Worm (Caenorhabditis elegans) whole organism, midembryonic: ENCODE measurements around the gene idh-1.

Experiments
- T22C8.4 ChIP-seq: fragments of 200-800 bp; sonication (Bioruptor generic); IDR thresholded peaks from 2 replicates; pipeline ENCODE4 v1.3.6; 2022; ENCODE audit warnings: missing genetic modification characterization, missing compliant biosample characterization
- cog-1 ChIP-seq: sonication (generic microtip); optimal IDR thresholded peaks from 2 replicates; lab custom pipeline; 2016; ENCODE audit warnings: missing genetic modification characterization, missing compliant biosample characterization
- flt-1 ChIP-seq: fragments of 200-800 bp; sonication (Bioruptor generic); IDR thresholded peaks from 2 replicates; pipeline ENCODE4 v1.3.6; 2022; ENCODE audit warnings: missing genetic modification characterization, missing compliant biosample characterization
- klf-2 ChIP-seq: fragments of 200-800 bp; sonication (Bioruptor generic); conservative IDR thresholded peaks from 2 replicates; pipeline ENCODE4 v1.3.6; 2022; ENCODE audit warnings: missing genetic modification reagents, missing genetic modification characterization, missing compliant biosample characterization
- med-1 ChIP-seq: sonication (generic microtip); optimal IDR thresholded peaks from 2 replicates; lab custom pipeline; 2017; ENCODE audit warnings: missing genetic modification characterization, mild to moderate bottlenecking, missing compliant biosample characterization, antibody characterized with exemption, missing genetic modification reagents; ENCODE audit not compliant: insufficient read depth
- ref-1 ChIP-seq: fragments of 200-800 bp; sonication (Bioruptor generic); conservative IDR thresholded peaks from 2 replicates; pipeline ENCODE4 v1.3.6; 2022; ENCODE audit warnings: missing genetic modification reagents, missing genetic modification characterization, missing compliant biosample characterization
- tab-1 ChIP-seq: fragments of 200-800 bp; sonication (Bioruptor generic); IDR thresholded peaks from 2 replicates; pipeline ENCODE4 v1.3.6; 2022; ENCODE audit warnings: missing genetic modification characterization, missing compliant biosample characterization
- ztf-23 ChIP-seq: fragments of 200-800 bp; sonication (Bioruptor generic); IDR thresholded peaks from 2 replicates; pipeline ENCODE4 v1.3.6; 2022; ENCODE audit warnings: missing genetic modification reagents, missing genetic modification characterization, missing compliant biosample characterization
- ztf-29 ChIP-seq: fragments of 200-800 bp; sonication (Bioruptor generic); IDR thresholded peaks from 2 replicates; pipeline ENCODE4 v1.3.6; 2022; ENCODE audit warnings: missing genetic modification reagents, missing genetic modification characterization, missing compliant biosample characterization

The idh-1 gene

ce11 chrIV:9440880-9441336, at the start of gene idh-1:
TSS of gene idh-1 (minus strand) at chrIV:9441107.
- TF ChIP-seq flt-1 (no peak), T22C8.4 (no peak), klf-2 (no peak), cog-1 (tag; lab: Kevin White, UChicago) (no peak), ztf-23 (GFP tag; lab: Robert Waterston, UW) (no peak), med-1 (GFP tag; lab: Kevin White, UChicago) (no peak), ztf-29 (no peak), ref-1 (GFP tag; lab: Robert Waterston, UW) (no peak), tab-1 (GFP tag; lab: Robert Waterston, UW) (no peak)

- TF ChIP-seq ref-1 (GFP tag; lab: Robert Waterston, UW), result no peak
These were observed 49.4 kb upstream of the idh-1 start, which contains the start of gene sru-6 for ce11 chrIV:9490320-9490719. TSS of gene sru-6 (plus strand) at chrIV:9490620.

ce11 chrIV:9488315-9488714, 47.4 kb upstream of the idh-1 start, which contains the start of gene sru-1:
TSS of gene sru-1 (plus strand) at chrIV:9488615.
- TF ChIP-seq ztf-23 (GFP tag; lab: Robert Waterston, UW) (no peak), med-1 (GFP tag; lab: Kevin White, UChicago) (no peak), flt-1 (no peak), ref-1 (GFP tag; lab: Robert Waterston, UW) (no peak), tab-1 (GFP tag; lab: Robert Waterston, UW) (no peak)

- TF ChIP-seq med-1 (GFP tag; lab: Kevin White, UChicago), result no peak
These were observed 45.9 kb upstream of the idh-1 start for ce11 chrIV:9486779-9487178.

- TF ChIP-seq ztf-23 (GFP tag; lab: Robert Waterston, UW), result no peak
- TF ChIP-seq flt-1, result no peak
- no peak for TF ChIP-seq tab-1 (GFP tag; lab: Robert Waterston, UW)
- TF ChIP-seq ztf-29, result no peak
These were observed 45.1 kb upstream of the idh-1 start, which contains the start of gene sru-2 for ce11 chrIV:9485972-9486371. TSS of gene sru-2 (plus strand) at chrIV:9486272.

- TF ChIP-seq cog-1 (tag; lab: Kevin White, UChicago), result no peak
- no peak for TF ChIP-seq T22C8.4
- no peak for TF ChIP-seq ztf-29
These were observed 44.1 kb upstream of the idh-1 start, which contains the start of gene gadr-2 for ce11 chrIV:9485040-9485439. TSS of gene gadr-2 (minus strand) at chrIV:9485140.

- TF ChIP-seq med-1 (GFP tag; lab: Kevin White, UChicago), result no peak
- TF ChIP-seq tab-1 (GFP tag; lab: Robert Waterston, UW), result no peak
- no peak for TF ChIP-seq T22C8.4
- no peak for TF ChIP-seq ztf-29
- TF ChIP-seq ztf-23 (GFP tag; lab: Robert Waterston, UW), result no peak
- no peak for TF ChIP-seq klf-2
- TF ChIP-seq ref-1 (GFP tag; lab: Robert Waterston, UW), result no peak
- no peak for TF ChIP-seq flt-1
- TF ChIP-seq cog-1 (tag; lab: Kevin White, UChicago), result no peak
These were observed 40.0 kb upstream of the idh-1 start, which contains the start of gene cng-3 for ce11 chrIV:9480936-9481335. TSS of gene cng-3 (minus strand) at chrIV:9481037.

ce11 chrIV:9477135-9477928, 36.4 kb upstream of the idh-1 start, which contains the start of gene wrt-3:
TSS of gene wrt-3 (minus strand) at chrIV:9477456.
- peak; percentile 95 for TF ChIP-seq ref-1 (GFP tag; lab: Robert Waterston, UW)
- peak; percentile 96 for TF ChIP-seq ztf-23 (GFP tag; lab: Robert Waterston, UW)
- peak; percentile 99 for TF ChIP-seq flt-1
- TF ChIP-seq ztf-29, result no peak; the same call in 1 of the 2 replicates
- peak; percentile 89 for TF ChIP-seq med-1 (GFP tag; lab: Kevin White, UChicago)
- TF ChIP-seq cog-1 (tag; lab: Kevin White, UChicago), result peak; percentile 58
- peak; percentile 95 for TF ChIP-seq T22C8.4
- TF ChIP-seq klf-2, result no peak; the same call in 1 of the 2 replicates
- peak; percentile 98 for TF ChIP-seq tab-1 (GFP tag; lab: Robert Waterston, UW)

ce11 chrIV:9469293-9469692, 28.4 kb upstream of the idh-1 start:
- TF ChIP-seq T22C8.4 (no peak), cog-1 (tag; lab: Kevin White, UChicago) (no peak), med-1 (GFP tag; lab: Kevin White, UChicago) (no peak), klf-2 (no peak), tab-1 (GFP tag; lab: Robert Waterston, UW) (no peak), flt-1 (no peak), ztf-23 (GFP tag; lab: Robert Waterston, UW) (no peak), ref-1 (GFP tag; lab: Robert Waterston, UW) (no peak), ztf-29 (no peak)

ce11 chrIV:9467418-9467817, 26.5 kb upstream of the idh-1 start, which contains the start of gene F38E11.6:
TSS of gene F38E11.6 (minus strand) at chrIV:9467518.
- TF ChIP-seq ref-1 (GFP tag; lab: Robert Waterston, UW), result no peak

ce11 chrIV:9464345-9464783, 23.5 kb upstream of the idh-1 start:
- TF ChIP-seq med-1 (GFP tag; lab: Kevin White, UChicago), result no peak
- no peak for TF ChIP-seq T22C8.4
- TF ChIP-seq flt-1, result 0 out of 2 replicates have a peak, but pooled peaks have one; percentile 15
